Worm (Caenorhabditis elegans) whole organism, L1 larva: ENCODE results near the gene C33A11.2.

Source experiments
- C04F5.9 ChIP-seq: sonication (generic microtip); optimal IDR thresholded peaks from 2 replicates; lab custom pipeline; 2016; ENCODE audit warnings: missing genetic modification characterization, missing compliant biosample characterization
- C16A3.4 ChIP-seq: fragments of 150-350 bp; optimal IDR thresholded peaks from 2 replicates; lab custom pipeline; 2014; ENCODE audit warnings: missing biosample characterization, missing genetic modification characterization
- C34B4.2 ChIP-seq: sonication (generic microtip); optimal IDR thresholded peaks from 2 replicates; lab custom pipeline; 2017; ENCODE audit warnings: mild to moderate bottlenecking, missing genetic modification characterization, missing compliant biosample characterization
- F16B12.6 ChIP-seq: fragments of 150-350 bp; optimal IDR thresholded peaks from 2 replicates; lab custom pipeline; 2014; ENCODE audit warnings: missing biosample characterization, missing genetic modification characterization
- aly-2 ChIP-seq: fragments of 150-350 bp; optimal IDR thresholded peaks from 2 replicates; lab custom pipeline; 2014; ENCODE audit warnings: missing biosample characterization, missing genetic modification characterization
- blmp-1 ChIP-seq: fragments of 150-350 bp; optimal IDR thresholded peaks from 2 replicates; lab custom pipeline; 2014; ENCODE audit warnings: missing biosample characterization, missing genetic modification characterization
- ceh-8 ChIP-seq: fragments of 200-800 bp; sonication (Bioruptor generic); optimal IDR thresholded peaks from 2 replicates; lab custom pipeline; 2018; ENCODE audit warnings: mild to moderate bottlenecking, missing genetic modification characterization, moderate library complexity, missing compliant biosample characterization
- ceh-88 ChIP-seq: fragments of 200-800 bp; sonication (Bioruptor generic); IDR thresholded peaks from 2 replicates; pipeline ENCODE4 v1.3.6; 2022; ENCODE audit warnings: missing genetic modification characterization, missing compliant biosample characterization
- ces-1 ChIP-seq: fragments of 150-350 bp; optimal IDR thresholded peaks from 2 replicates; lab custom pipeline; 2014; ENCODE audit warnings: missing biosample characterization, missing genetic modification reagents, missing genetic modification characterization
- dsc-1 ChIP-seq: sonication (generic microtip); optimal IDR thresholded peaks from 2 replicates; lab custom pipeline; 2016; ENCODE audit warnings: mild to moderate bottlenecking, missing genetic modification characterization, missing compliant biosample characterization
- efl-1 ChIP-seq, 4 experiments: fragments of 150-350 bp; optimal IDR thresholded peaks in 3 of 4; peaks in 1 of 4; 1 replicate in 1 of 4; 2 replicates in 3 of 4; lab custom pipeline; 2014; ENCODE audit warnings: missing biosample characterization in 2 of 4, missing genetic modification characterization in 2 of 4, missing genetic modification reagents in 2 of 4
- egl-27 ChIP-seq, 2 experiments: fragments of 150-350 bp in 1 of 2; sonication (generic microtip); optimal IDR thresholded peaks; 3 replicates each; lab custom pipeline; 2017 to 2018; ENCODE audit warnings: missing biosample characterization in 2 of 2, missing genetic modification characterization in 2 of 2, missing genetic modification reagents in 2 of 2
- elt-2 ChIP-seq: sonication (generic microtip); optimal IDR thresholded peaks from 2 replicates; lab custom pipeline; 2016; ENCODE audit warnings: missing genetic modification characterization, mild to moderate bottlenecking, inconsistent platforms, missing compliant biosample characterization, missing genetic modification reagents
- ets-5 ChIP-seq: fragments of 200-800 bp; sonication (Bioruptor generic); IDR thresholded peaks from 2 replicates; pipeline ENCODE4 v1.3.6; 2022; ENCODE audit warnings: missing genetic modification characterization, missing compliant biosample characterization
- fkh-10 ChIP-seq: sonication (generic microtip); optimal IDR thresholded peaks from 2 replicates; lab custom pipeline; 2017; ENCODE audit warnings: missing biosample characterization, missing genetic modification reagents, missing genetic modification characterization
- fkh-4 ChIP-seq: sonication (generic microtip); optimal IDR thresholded peaks from 2 replicates; lab custom pipeline; 2016; ENCODE audit warnings: missing compliant biosample characterization, missing genetic modification characterization, borderline replicate concordance
- fkh-8 ChIP-seq: sonication (generic microtip); optimal IDR thresholded peaks from 2 replicates; lab custom pipeline; 2016; ENCODE audit warnings: mild to moderate bottlenecking, missing genetic modification characterization, missing compliant biosample characterization
- grh-1 ChIP-seq: fragments of 200-800 bp; sonication (Bioruptor generic); IDR thresholded peaks from 2 replicates; pipeline ENCODE4 v1.3.6; 2022; ENCODE audit warnings: missing genetic modification reagents, missing genetic modification characterization, missing compliant biosample characterization
- hlh-17 ChIP-seq: fragments of 200-800 bp; sonication (Bioruptor generic); optimal IDR thresholded peaks from 2 replicates; lab custom pipeline; 2018; ENCODE audit warnings: missing genetic modification characterization, mild to moderate bottlenecking, missing compliant biosample characterization, moderate library complexity, borderline replicate concordance
- hlh-4 ChIP-seq: sonication (generic microtip); optimal IDR thresholded peaks from 2 replicates; lab custom pipeline; 2016; ENCODE audit warnings: mild to moderate bottlenecking, missing genetic modification characterization, missing compliant biosample characterization
- hpl-2 ChIP-seq: fragments of 150-350 bp; optimal IDR thresholded peaks from 2 replicates; lab custom pipeline; 2014; ENCODE audit warnings: missing biosample characterization, missing genetic modification reagents, missing genetic modification characterization
- irx-1 ChIP-seq: sonication (generic microtip); optimal IDR thresholded peaks from 2 replicates; lab custom pipeline; 2016; ENCODE audit warnings: missing genetic modification characterization, missing compliant biosample characterization
- isw-1 ChIP-seq: fragments of 200-800 bp; sonication (Bioruptor generic); IDR thresholded peaks from 2 replicates; pipeline ENCODE4 v1.3.6; 2022; ENCODE audit warnings: missing genetic modification characterization, missing compliant biosample characterization
- jun-1 ChIP-seq: fragments of 150-350 bp; optimal IDR thresholded peaks from 2 replicates; lab custom pipeline; 2014; ENCODE audit warnings: missing biosample characterization, missing genetic modification reagents, missing genetic modification characterization
- lin-14 ChIP-seq: fragments of 200-800 bp; sonication (Bioruptor generic); optimal IDR thresholded peaks from 2 replicates; lab custom pipeline; 2018; ENCODE audit warnings: mild to moderate bottlenecking, missing genetic modification characterization, moderate library complexity, missing compliant biosample characterization
- lin-15B ChIP-seq: fragments of 150-350 bp; sonication (generic microtip); optimal IDR thresholded peaks from 3 replicates; lab custom pipeline; 2014; ENCODE audit warnings: missing biosample characterization, missing genetic modification characterization
- mab-9 ChIP-seq: fragments of 200-800 bp; sonication (Bioruptor generic); IDR thresholded peaks from 2 replicates; pipeline ENCODE4 v1.3.6; 2022; ENCODE audit warnings: missing genetic modification reagents, missing genetic modification characterization, missing compliant biosample characterization
- mdl-1 ChIP-seq, 2 experiments: fragments of 150-350 bp; optimal IDR thresholded peaks; 2 replicates each; lab custom pipeline; 2014 to 2017; ENCODE audit warnings: missing biosample characterization in 2 of 2, missing genetic modification characterization in 2 of 2, inconsistent platforms in 1 of 2
- mep-1 ChIP-seq: fragments of 150-350 bp; optimal IDR thresholded peaks from 2 replicates; lab custom pipeline; 2014; ENCODE audit warnings: missing biosample characterization, missing genetic modification characterization
- nhr-20 ChIP-seq: sonication (generic microtip); optimal IDR thresholded peaks from 2 replicates; lab custom pipeline; 2016; ENCODE audit warnings: mild to moderate bottlenecking, missing genetic modification characterization, missing compliant biosample characterization
- nhr-47 ChIP-seq: sonication (generic microtip); optimal IDR thresholded peaks from 2 replicates; lab custom pipeline; 2016; ENCODE audit warnings: mild to moderate bottlenecking, missing genetic modification characterization, moderate library complexity, missing compliant biosample characterization
- nhr-71 ChIP-seq: sonication (generic microtip); optimal IDR thresholded peaks from 2 replicates; lab custom pipeline; 2016; ENCODE audit warnings: mild to moderate bottlenecking, missing genetic modification characterization, moderate library complexity, missing compliant biosample characterization
- nhr-84 ChIP-seq: sonication (generic microtip); optimal IDR thresholded peaks from 2 replicates; lab custom pipeline; 2017; ENCODE audit warnings: missing biosample characterization, missing genetic modification characterization
- nhr-85 ChIP-seq: sonication (generic microtip); peaks from one replicate; lab custom pipeline; 2016; ENCODE audit warnings: missing genetic modification characterization, inconsistent platforms, missing compliant biosample characterization
- nhr-90 ChIP-seq: sonication (generic microtip); optimal IDR thresholded peaks from 2 replicates; lab custom pipeline; 2016; ENCODE audit warnings: mild to moderate bottlenecking, missing genetic modification characterization, missing compliant biosample characterization; ENCODE audit not compliant: poor library complexity
- rnt-1 ChIP-seq: sonication (generic microtip); optimal IDR thresholded peaks from 2 replicates; lab custom pipeline; 2016; ENCODE audit warnings: mild to moderate bottlenecking, missing genetic modification characterization, moderate library complexity, missing compliant biosample characterization
- snpc-4 ChIP-seq: fragments of 150-350 bp; optimal IDR thresholded peaks from 2 replicates; lab custom pipeline; 2014; ENCODE audit warnings: missing biosample characterization, missing genetic modification characterization
- snu-23 ChIP-seq: sonication (generic microtip); optimal IDR thresholded peaks from 2 replicates; lab custom pipeline; 2016; ENCODE audit warnings: missing genetic modification characterization, missing compliant biosample characterization
- sox-4 ChIP-seq: sonication (generic microtip); optimal IDR thresholded peaks from 2 replicates; lab custom pipeline; 2016; ENCODE audit warnings: missing genetic modification characterization, missing compliant biosample characterization
- swsn-7 ChIP-seq: sonication (generic microtip); optimal IDR thresholded peaks from 2 replicates; lab custom pipeline; 2016; ENCODE audit warnings: missing genetic modification characterization, missing compliant biosample characterization
- tbx-2 ChIP-seq: sonication (generic microtip); optimal IDR thresholded peaks from 2 replicates; lab custom pipeline; 2016; ENCODE audit warnings: missing genetic modification characterization, missing compliant biosample characterization
- unc-86 ChIP-seq: sonication (generic microtip); optimal IDR thresholded peaks from 2 replicates; lab custom pipeline; 2016; ENCODE audit warnings: missing genetic modification characterization, missing compliant biosample characterization
- unc-98 ChIP-seq: fragments of 200-800 bp; sonication (Bioruptor generic); IDR thresholded peaks from 2 replicates; pipeline ENCODE4 v1.3.6; 2022; ENCODE audit warnings: missing genetic modification characterization, missing compliant biosample characterization
- vab-15 ChIP-seq: sonication (generic microtip); optimal IDR thresholded peaks from 2 replicates; lab custom pipeline; 2017; ENCODE audit warnings: missing genotype, mild to moderate bottlenecking, missing genetic modification characterization, missing compliant biosample characterization
- xbp-1 ChIP-seq: sonication (generic microtip); optimal IDR thresholded peaks from 2 replicates; lab custom pipeline; 2016; ENCODE audit warnings: missing genetic modification characterization, missing compliant biosample characterization
- zag-1 ChIP-seq: fragments of 150-350 bp; optimal IDR thresholded peaks from 2 replicates; lab custom pipeline; 2014; ENCODE audit warnings: missing biosample characterization, missing genetic modification characterization
- ztf-11 ChIP-seq, 2 experiments: sonication (generic microtip); optimal IDR thresholded peaks; 2 replicates each; lab custom pipeline; 2016 to 2017; ENCODE audit warnings: missing genetic modification characterization in 2 of 2, missing biosample characterization in 1 of 2, missing compliant biosample characterization in 1 of 2
- ztf-4 ChIP-seq: fragments of 150-350 bp; optimal IDR thresholded peaks from 2 replicates; lab custom pipeline; 2014; ENCODE audit warnings: missing biosample characterization, missing genetic modification characterization

Gene C33A11.2

ce11 chrX:15347680-15348079 is 18.1 kb upstream of the C33A11.2 start:
- TF ChIP-seq vab-15 = no peak
- peak; percentile 65 for TF ChIP-seq lin-14 (GFP tag; lab: Kevin White, UChicago)
- no peak for TF ChIP-seq lin-15B
- TF ChIP-seq nhr-71 (tag; lab: Kevin White, UChicago) = peak; percentile 19
- peak in 1 of 2 experiments; percentile 76 for TF ChIP-seq ztf-11 (tag; optimal IDR thresholded peaks at IDR 0.05; lab: Kevin White, UChicago)
- TF ChIP-seq tbx-2 (tag; lab: Kevin White, UChicago) = peak; percentile 25
- no peak for TF ChIP-seq mdl-1 (tag; optimal IDR thresholded peaks at IDR 0.05; lab: Kevin White, UChicago)
- peak; percentile 72 for TF ChIP-seq unc-86 (tag; lab: Kevin White, UChicago)
- TF ChIP-seq nhr-85 = peak; percentile 60
- no peak for TF ChIP-seq jun-1
- TF ChIP-seq blmp-1 (tag; lab: Kevin White, UChicago) = peak; percentile 1
- TF ChIP-seq egl-27 (tag; optimal IDR thresholded peaks at IDR 0.05; lab: Kevin White, UChicago) = no peak
- TF ChIP-seq dsc-1 (tag; lab: Kevin White, UChicago) = peak; percentile 39
- TF ChIP-seq mep-1 (tag; lab: Kevin White, UChicago) = peak; percentile 1
- TF ChIP-seq isw-1 = no peak
- TF ChIP-seq, all 84 proteins: peak for 9

- TF ChIP-seq unc-98 (no peak), ceh-88 (GFP tag; lab: Robert Waterston, UW) (no peak), grh-1 (GFP tag; lab: Robert Waterston, UW) (no peak), nhr-84 (tag; lab: Kevin White, UChicago) (no peak), efl-1 (optimal IDR thresholded peaks at IDR 0.05; lab: Kevin White, UChicago) (no peak), efl-1 (GFP tag; optimal IDR thresholded peaks at IDR 0.05 in 1 of 2; lab: Kevin White, UChicago) (peak in 1 of 2 experiments; percentile 71)
- TF ChIP-seq, all 84 proteins: peak for 1
These were observed 12.9 kb upstream of the C33A11.2 start for ce11 chrX:15352871-15353270.

ce11 chrX:15353874-15354480 is 11.8 kb upstream of the C33A11.2 start:
- TF ChIP-seq C34B4.2 (no peak), nhr-90 (peak; percentile 66), mep-1 (tag; lab: Kevin White, UChicago) (peak; percentile 79), C04F5.9 (tag; lab: Kevin White, UChicago) (peak; percentile 36), ets-5 (no peak), aly-2 (peak; percentile 45), fkh-10 (GFP tag; lab: Kevin White, UChicago) (peak; percentile 91), nhr-20 (tag; lab: Kevin White, UChicago) (peak; percentile 90), rnt-1 (tag; lab: Kevin White, UChicago) (peak; percentile 75), irx-1 (tag; lab: Kevin White, UChicago) (peak; percentile 74), mab-9 (GFP tag; lab: Robert Waterston, UW) (no peak; the same call in 1 of the 2 replicates), swsn-7 (tag; lab: Kevin White, UChicago) (peak; percentile 88), ztf-4 (tag; lab: Kevin White, UChicago) (peak; percentile 54), snu-23 (GFP tag; lab: Kevin White, UChicago) (peak; percentile 94), hlh-4 (no peak), F16B12.6 (tag; lab: Kevin White, UChicago) (peak; percentile 5), unc-86 (tag; lab: Kevin White, UChicago) (peak; percentile 92), dsc-1 (tag; lab: Kevin White, UChicago) (peak; percentile 53), fkh-8 (tag; lab: Kevin White, UChicago) (peak; percentile 98), xbp-1 (tag; lab: Kevin White, UChicago) (peak; percentile 76), ces-1 (peak; percentile 61), sox-4 (peak; percentile 38), unc-98 (no peak), hpl-2 (GFP tag; lab: Kevin White, UChicago) (peak; percentile 14), hlh-17 (GFP tag; lab: Kevin White, UChicago) (no peak), lin-15B (peak; percentile 40), nhr-84 (tag; lab: Kevin White, UChicago) (peak; percentile 30), C16A3.4 (tag; lab: Kevin White, UChicago) (peak; percentile 75), nhr-47 (peak; percentile 91), ceh-8 (GFP tag; lab: Kevin White, UChicago) (peak; percentile 78), elt-2 (tag; lab: Kevin White, UChicago) (no peak), zag-1 (tag; lab: Kevin White, UChicago) (peak; percentile 89), snpc-4 (tag; lab: Kevin White, UChicago) (peak; percentile 17), fkh-4 (tag; lab: Kevin White, UChicago) (peak; percentile 49)
